Worm (Caenorhabditis elegans) whole organism, late embryonic: ENCODE results near the gene C16C8.21.

Experiments
- T23F11.4 ChIP-seq: fragments of 200-800 bp; sonication (Bioruptor generic); optimal IDR thresholded peaks from 2 replicates; lab custom pipeline; 2018; ENCODE audit warnings: mild to moderate bottlenecking, missing genetic modification characterization, missing compliant biosample characterization
- ceh-2 ChIP-seq: sonication (generic microtip); optimal IDR thresholded peaks from 2 replicates; lab custom pipeline; 2016; ENCODE audit warnings: missing genotype, missing genetic modification characterization, missing compliant biosample characterization
- ceh-48 ChIP-seq: sonication (generic microtip); optimal IDR thresholded peaks from 2 replicates; lab custom pipeline; 2016; ENCODE audit warnings: missing genetic modification characterization, inconsistent platforms, missing compliant biosample characterization
- nfya-1 ChIP-seq: sonication (generic microtip); optimal IDR thresholded peaks from 2 replicates; lab custom pipeline; 2017; ENCODE audit warnings: missing genetic modification characterization, mild to moderate bottlenecking, missing compliant biosample characterization, antibody characterized with exemption, moderate library complexity
- nhr-11 ChIP-seq: fragments of 150-350 bp; optimal IDR thresholded peaks from 2 replicates; lab custom pipeline; 2014; ENCODE audit warnings: missing biosample characterization, missing genetic modification characterization
- sox-4 ChIP-seq: sonication (generic microtip); optimal IDR thresholded peaks from 2 replicates; lab custom pipeline; 2017; ENCODE audit warnings: mild to moderate bottlenecking, missing genetic modification characterization, inconsistent platforms, missing compliant biosample characterization

DNA sequence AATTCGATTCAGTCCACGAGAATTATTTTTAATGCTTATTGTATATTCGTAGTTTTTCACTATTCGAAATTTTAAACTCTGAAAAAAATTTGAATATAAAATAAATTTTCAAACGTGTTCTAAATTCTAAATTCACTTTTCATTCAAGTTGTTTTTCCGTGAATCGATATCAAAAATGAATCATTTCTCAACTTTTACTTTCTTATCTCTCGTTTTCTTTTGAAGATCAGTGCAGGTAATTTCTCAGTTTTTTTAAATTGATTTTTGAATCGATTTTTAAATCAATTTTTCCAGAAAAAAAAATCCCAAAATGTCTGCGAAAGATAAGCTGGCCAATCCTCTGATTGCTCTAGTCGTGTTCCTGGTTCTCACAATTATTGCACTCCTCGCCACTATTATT is 31.5 kb upstream of the C16C8.21 start, which contains the start of gene nep-6:
- TF ChIP-seq nfya-1 (no peak), sox-4 (no peak), ceh-2 (tag; lab: Kevin White, UChicago) (no peak), ceh-48 (no peak), T23F11.4 (GFP tag; lab: Kevin White, UChicago) (no peak), nhr-11 (tag; lab: Kevin White, UChicago) (no peak)
